Fruit fly (Drosophila melanogaster) whole organism, prepupa: ENCODE results near the gene brwl.

Source experiments
- Blimp-1 ChIP-seq: fragments of 200-800 bp; sonication (Bioruptor generic); optimal IDR thresholded peaks from 3 replicates; lab custom pipeline; 2017; ENCODE audit warnings: missing biosample characterization, missing genetic modification characterization, mild to moderate bottlenecking, moderate library complexity, missing genetic modification reagents
- CG10669 ChIP-seq: fragments of 200-800 bp; sonication (Bioruptor generic); optimal IDR thresholded peaks from 3 replicates; lab custom pipeline; 2018; ENCODE audit warnings: missing biosample characterization, mild to moderate bottlenecking, missing genetic modification characterization, moderate library complexity
- CG11294 ChIP-seq: fragments of 200-800 bp; sonication (Bioruptor generic); IDR thresholded peaks from 2 replicates; pipeline ENCODE4 v1.3.6; 2022; ENCODE audit warnings: missing biosample characterization, missing genetic modification characterization
- CG11762 ChIP-seq: fragments of 200-800 bp; sonication (Bioruptor generic); optimal IDR thresholded peaks from 3 replicates; lab custom pipeline; 2016; ENCODE audit warnings: missing biosample characterization, missing genetic modification characterization; ENCODE audit not compliant: insufficient read depth
- CG15336 ChIP-seq: fragments of 200-800 bp; sonication (Bioruptor generic); IDR thresholded peaks from 2 replicates; pipeline ENCODE4 v1.3.6; 2022; ENCODE audit warnings: missing biosample characterization, missing genetic modification characterization
- CG1621 ChIP-seq: fragments of 200-800 bp; sonication (Bioruptor generic); optimal IDR thresholded peaks from 3 replicates; lab custom pipeline; 2018; ENCODE audit warnings: missing biosample characterization, mild to moderate bottlenecking, missing genetic modification characterization
- CG16779 ChIP-seq: fragments of 200-800 bp; sonication (Bioruptor generic); optimal IDR thresholded peaks from 3 replicates; lab custom pipeline; 2017; ENCODE audit warnings: missing biosample characterization, mild to moderate bottlenecking, missing genetic modification characterization
- CG31627 ChIP-seq: fragments of 200-800 bp; sonication (Bioruptor generic); optimal IDR thresholded peaks from 3 replicates; lab custom pipeline; 2016; ENCODE audit warnings: missing biosample characterization, missing genetic modification characterization
- CG34406 ChIP-seq: fragments of 200-800 bp; sonication (Bioruptor generic); optimal IDR thresholded peaks from 3 replicates; lab custom pipeline; 2016; ENCODE audit warnings: missing biosample characterization, missing genetic modification characterization
- CG6163 ChIP-seq: fragments of 200-800 bp; sonication (Bioruptor generic); IDR thresholded peaks from 3 replicates; pipeline ENCODE4 v1.3.6; 2022; ENCODE audit warnings: missing biosample characterization, missing genetic modification characterization
- CG6792 ChIP-seq: fragments of 200-800 bp; sonication (Bioruptor generic); optimal IDR thresholded peaks from 3 replicates; lab custom pipeline; 2016; ENCODE audit warnings: missing biosample characterization, missing genetic modification characterization
- CG6854 ChIP-seq: fragments of 200-800 bp; sonication (Bioruptor generic); optimal IDR thresholded peaks from 2 replicates; lab custom pipeline; 2017; ENCODE audit warnings: missing biosample characterization, mild to moderate bottlenecking, missing genetic modification characterization
- CG7368 ChIP-seq: fragments of 200-800 bp; sonication (Bioruptor generic); optimal IDR thresholded peaks from 3 replicates; lab custom pipeline; 2016; ENCODE audit warnings: missing biosample characterization, missing genetic modification characterization
- CG8119 ChIP-seq: fragments of 200-800 bp; sonication (Bioruptor generic); IDR thresholded peaks from 3 replicates; pipeline ENCODE4 v1.3.6; 2022; ENCODE audit warnings: missing biosample characterization, missing genetic modification characterization
- CG8319 ChIP-seq: fragments of 200-800 bp; sonication (Bioruptor generic); optimal IDR thresholded peaks from 3 replicates; lab custom pipeline; 2016; ENCODE audit warnings: missing biosample characterization, missing genetic modification characterization
- CG8632 ChIP-seq: fragments of 200-800 bp; sonication (Bioruptor generic); optimal IDR thresholded peaks from 3 replicates; lab custom pipeline; 2016; ENCODE audit warnings: missing biosample characterization, missing genetic modification characterization
- CG9139 ChIP-seq: fragments of 200-800 bp; sonication (Bioruptor generic); optimal IDR thresholded peaks from 3 replicates; lab custom pipeline; 2017; ENCODE audit warnings: missing biosample characterization, mild to moderate bottlenecking, missing genetic modification characterization
- Eip78C ChIP-seq: fragments of 200-800 bp; sonication (Bioruptor generic); peaks from one replicate; lab custom pipeline; 2016; ENCODE audit warnings: missing biosample characterization, missing genetic modification characterization
- Eip93F ChIP-seq: fragments of 200-800 bp; sonication (Bioruptor generic); optimal IDR thresholded peaks from 2 replicates; lab custom pipeline; 2016; ENCODE audit warnings: missing biosample characterization, mild to moderate bottlenecking, missing genetic modification characterization
- Ets21C ChIP-seq: fragments of 200-800 bp; sonication (Bioruptor generic); optimal IDR thresholded peaks from 3 replicates; lab custom pipeline; 2016; ENCODE audit warnings: missing biosample characterization, missing genetic modification characterization
- Ets96B ChIP-seq: fragments of 200-800 bp; optimal IDR thresholded peaks from 2 replicates; lab custom pipeline; 2019; ENCODE audit warnings: missing biosample characterization, mild to moderate bottlenecking, missing genetic modification characterization, moderate library complexity
- Hr39 ChIP-seq: fragments of 200-800 bp; sonication (Bioruptor generic); optimal IDR thresholded peaks from 2 replicates; lab custom pipeline; 2016; ENCODE audit warnings: missing biosample characterization, missing genetic modification characterization
- Lpt ChIP-seq: fragments of 200-800 bp; sonication (Bioruptor generic); optimal IDR thresholded peaks from 3 replicates; lab custom pipeline; 2016; ENCODE audit warnings: missing biosample characterization, missing genetic modification characterization
- Smox ChIP-seq: fragments of 200-800 bp; sonication (Bioruptor generic); optimal IDR thresholded peaks from 3 replicates; lab custom pipeline; 2016; ENCODE audit warnings: missing biosample characterization, missing genetic modification characterization
- Sox102F ChIP-seq: fragments of 200-800 bp; sonication (Bioruptor generic); optimal IDR thresholded peaks from 2 replicates; lab custom pipeline; 2016; ENCODE audit warnings: missing biosample characterization, mild to moderate bottlenecking, missing genetic modification characterization
- Sox15 ChIP-seq: fragments of 200-800 bp; sonication (Bioruptor generic); optimal IDR thresholded peaks from 3 replicates; lab custom pipeline; 2016; ENCODE audit warnings: missing biosample characterization, missing genetic modification characterization
- cyc ChIP-seq: fragments of 200-800 bp; sonication (Bioruptor generic); optimal IDR thresholded peaks from 3 replicates; lab custom pipeline; 2016; ENCODE audit warnings: missing biosample characterization, missing genetic modification characterization
- eg ChIP-seq: fragments of 200-800 bp; sonication (Bioruptor generic); IDR thresholded peaks from 3 replicates; pipeline ENCODE4 v1.3.6; 2022; ENCODE audit warnings: missing biosample characterization, missing genetic modification characterization
- fd59A ChIP-seq: fragments of 200-800 bp; sonication (Bioruptor generic); optimal IDR thresholded peaks from 2 replicates; lab custom pipeline; 2017; ENCODE audit warnings: missing biosample characterization, mild to moderate bottlenecking, missing genetic modification characterization, missing genetic modification reagents
- fd85E ChIP-seq: fragments of 200-800 bp; sonication (Bioruptor generic); optimal IDR thresholded peaks from 3 replicates; lab custom pipeline; 2016; ENCODE audit warnings: missing biosample characterization, missing genetic modification characterization
- fkh ChIP-seq: fragments of 200-800 bp; sonication (Bioruptor generic); optimal IDR thresholded peaks from 3 replicates; lab custom pipeline; 2017; ENCODE audit warnings: missing biosample characterization, mild to moderate bottlenecking, missing genetic modification characterization, moderate library complexity
- net ChIP-seq: fragments of 200-800 bp; sonication (Bioruptor generic); optimal IDR thresholded peaks from 3 replicates; lab custom pipeline; 2016; ENCODE audit warnings: missing biosample characterization, missing genetic modification characterization
- pdm3 ChIP-seq: fragments of 200-800 bp; sonication (Bioruptor generic); optimal IDR thresholded peaks from 3 replicates; lab custom pipeline; 2016; ENCODE audit warnings: missing biosample characterization, missing genetic modification characterization
- salr ChIP-seq, 2 experiments: fragments of 200-800 bp; sonication (Bioruptor generic); optimal IDR thresholded peaks; 3 replicates each; lab custom pipeline; 2016 to 2018; ENCODE audit warnings: missing biosample characterization in 2 of 2, missing genetic modification characterization in 2 of 2, mild to moderate bottlenecking in 1 of 2
- spab ChIP-seq: fragments of 200-800 bp; sonication (Bioruptor generic); optimal IDR thresholded peaks from 2 replicates; lab custom pipeline; 2017; ENCODE audit warnings: missing biosample characterization, mild to moderate bottlenecking, missing genetic modification characterization, missing genetic modification reagents
- svp ChIP-seq: fragments of 200-800 bp; sonication (Bioruptor generic); peaks from one replicate; lab custom pipeline; 2016; ENCODE audit warnings: missing biosample characterization, missing genetic modification characterization
- topi ChIP-seq: fragments of 200-800 bp; sonication (Bioruptor generic); optimal IDR thresholded peaks from 3 replicates; lab custom pipeline; 2016; ENCODE audit warnings: missing biosample characterization, missing genetic modification characterization

The brwl gene

DNA sequence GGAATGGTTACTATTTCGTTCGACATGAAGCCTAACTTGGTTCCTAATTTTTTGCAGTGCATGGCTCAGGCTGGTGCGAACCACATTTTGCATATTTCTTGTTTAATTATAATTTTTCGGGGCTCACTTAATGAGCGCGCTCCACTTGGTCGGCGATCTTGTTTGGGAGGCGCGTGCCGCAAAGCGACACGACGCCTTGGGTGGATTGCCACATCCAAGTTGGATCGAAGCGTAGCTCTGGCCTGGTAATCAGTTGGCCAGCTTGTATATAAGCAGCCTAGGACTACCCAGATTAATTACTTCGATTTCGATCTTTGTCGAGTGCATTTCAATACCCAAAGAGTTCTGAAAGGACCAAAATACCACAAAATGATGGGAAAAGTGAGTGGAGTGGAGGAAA lies 26.1 kb upstream of the brwl start, which contains the start of gene Cpr30B:
TSS of gene Cpr30B (plus strand) at position 301 of the 400 bp plus-strand sequence.
- TF ChIP-seq CG6854 (GFP tag; lab: Kevin White, UChicago) (no peak), topi (GFP tag; lab: Kevin White, UChicago) (no peak), eg (GFP tag; lab: Robert Waterston, UW) (0 out of 3 replicates have a peak, but pooled peaks have one; percentile 9), CG15336 (GFP tag; lab: Robert Waterston, UW) (no peak), Sox15 (no peak), Eip78C (no peak)

DNA sequence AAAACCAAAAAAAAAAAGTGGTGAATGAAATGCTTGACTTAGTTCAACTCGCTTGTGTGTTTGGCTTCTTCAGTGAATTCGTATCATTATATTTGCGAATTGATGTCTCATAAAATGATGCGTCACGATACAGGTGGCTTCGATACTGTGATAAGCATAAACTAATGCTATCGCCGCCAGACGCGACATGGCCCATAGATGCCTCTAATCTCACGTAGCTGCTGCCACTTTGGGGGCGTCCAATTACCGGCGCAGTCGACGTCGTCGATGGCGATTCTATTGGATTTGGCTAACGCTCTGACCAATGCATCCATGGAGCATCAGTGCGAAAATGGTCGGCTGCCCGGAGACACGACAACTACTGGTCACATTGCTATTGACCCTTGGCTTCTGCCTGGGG lies 24.8 kb upstream of the brwl start, which contains the start of gene CG13113:
TSS of gene CG13113 (plus strand) at position 301 of the 400 bp plus-strand sequence.
- TF ChIP-seq cyc (GFP tag; lab: Kevin White, UChicago) (no peak), CG11762 (no peak)

DNA sequence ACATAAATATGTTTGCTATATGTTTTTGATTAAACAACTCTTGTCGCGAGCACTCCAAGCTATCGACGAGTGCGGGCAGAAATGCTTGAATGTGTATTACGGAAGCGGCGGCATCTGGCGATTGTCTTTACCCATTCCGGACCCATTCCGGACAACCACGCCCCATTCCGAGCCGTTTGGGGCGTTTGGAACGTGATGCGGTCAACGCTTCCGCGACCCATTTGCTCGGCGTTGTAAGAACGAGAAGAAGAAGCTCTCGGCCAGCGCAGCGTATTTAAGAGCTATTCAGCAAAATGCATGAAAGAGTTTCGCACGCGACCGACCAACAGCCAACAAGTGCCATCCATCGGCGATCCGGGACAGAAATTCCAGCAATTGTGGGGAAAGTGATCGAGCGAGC lies 23.2 kb upstream of the brwl start, which contains the start of gene CG13114:
TSS of gene CG13114 (plus strand) at position 301 of the 400 bp plus-strand sequence.
- TF ChIP-seq CG15336 (GFP tag; lab: Robert Waterston, UW) (no peak), net (GFP tag; lab: Kevin White, UChicago) (no peak), CG31627 (GFP tag; lab: Kevin White, UChicago) (no peak), CG6854 (GFP tag; lab: Kevin White, UChicago) (no peak), CG34406 (GFP tag; lab: Kevin White, UChicago) (no peak), Smox (GFP tag; lab: Kevin White, UChicago) (no peak)
- TF ChIP-seq, all 60 proteins: peak for 0

DNA sequence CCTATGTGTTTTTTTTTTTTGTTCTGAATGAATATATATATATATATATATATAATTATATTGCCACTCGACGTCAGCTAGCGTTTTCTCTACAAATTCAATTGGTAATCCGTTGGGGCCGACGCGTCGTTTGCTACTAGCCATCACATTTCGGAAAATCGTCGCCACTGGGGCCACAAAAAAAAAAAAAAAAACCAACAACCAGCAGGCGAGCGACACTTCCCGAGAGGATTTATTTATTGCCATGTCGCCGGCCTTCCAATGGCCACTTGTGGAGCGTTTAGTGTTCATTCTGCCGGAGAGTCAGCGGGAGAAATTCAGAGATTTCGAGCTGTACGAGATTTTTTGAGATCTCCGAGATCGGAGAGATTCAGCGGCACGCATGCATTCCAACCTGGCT lies 17.8 kb upstream of the brwl start:
- TF ChIP-seq CG16779 (no peak), Ets96B (tag; lab: Kevin White, UChicago) (no peak), Sox102F (GFP tag; lab: Kevin White, UChicago) (no peak), CG8319 (GFP tag; lab: Kevin White, UChicago) (no peak), eg (GFP tag; lab: Robert Waterston, UW) (peak; percentile 56; the same call in 1 of the 3 replicates), CG15336 (GFP tag; lab: Robert Waterston, UW) (peak; percentile 64), cyc (GFP tag; lab: Kevin White, UChicago) (no peak)

dm6 chr2L:9557858-9558257 lies 10.8 kb upstream of the brwl start:
- TF ChIP-seq fkh (GFP tag; lab: Kevin White, UChicago) (no peak), spab (GFP tag; lab: Kevin White, UChicago) (no peak), CG10669 (GFP tag; lab: Kevin White, UChicago) (no peak), CG8119 (GFP tag; lab: Robert Waterston, UW) (no peak), Eip93F (GFP tag; lab: Kevin White, UChicago) (no peak), salr (GFP tag; optimal IDR thresholded peaks at IDR 0.05; lab: Kevin White, UChicago) (no peak), Ets21C (no peak), CG9139 (GFP tag; lab: Kevin White, UChicago) (no peak), CG1621 (tag; lab: Kevin White, UChicago) (no peak), Blimp-1 (GFP tag; lab: Kevin White, UChicago) (no peak), CG8632 (GFP tag; lab: Kevin White, UChicago) (no peak), Hr39 (GFP tag; lab: Kevin White, UChicago) (no peak), Smox (GFP tag; lab: Kevin White, UChicago) (no peak), CG7368 (GFP tag; lab: Kevin White, UChicago) (no peak)

DNA sequence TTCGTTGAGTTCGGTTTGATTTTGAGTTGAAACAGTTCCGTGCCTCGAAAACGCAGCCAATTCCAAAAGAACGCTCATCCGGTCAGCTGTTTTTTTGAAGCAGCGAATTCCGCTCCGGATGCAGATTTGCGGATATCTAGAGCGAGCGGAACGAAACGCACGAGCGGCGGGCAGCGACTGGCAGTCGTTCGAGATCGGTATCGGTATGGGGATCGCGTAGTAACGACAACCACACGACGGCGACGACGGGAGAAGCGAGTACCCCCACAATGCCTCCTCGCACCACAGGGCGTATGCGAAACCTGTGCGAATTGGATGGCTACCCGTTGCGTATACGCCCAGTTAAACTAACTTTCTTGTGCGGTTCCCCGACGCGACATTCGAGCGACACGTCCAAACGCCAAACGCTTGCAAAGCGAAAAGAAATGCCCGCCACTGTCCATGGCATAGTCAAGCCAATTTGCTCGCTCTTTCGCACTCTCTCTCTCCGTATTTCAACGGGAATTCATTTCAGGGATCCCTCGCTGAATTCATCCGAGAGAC lies 8.6 kb upstream of the brwl start:
- TF ChIP-seq CG15336 (GFP tag; lab: Robert Waterston, UW) (no peak), svp (no peak), CG11294 (GFP tag; lab: Robert Waterston, UW) (no peak), Eip93F (GFP tag; lab: Kevin White, UChicago) (no peak), CG8319 (GFP tag; lab: Kevin White, UChicago) (no peak), fd59A (GFP tag; lab: Kevin White, UChicago) (no peak), eg (GFP tag; lab: Robert Waterston, UW) (peak; percentile 27; the same call in 1 of the 3 replicates), fd85E (GFP tag; lab: Kevin White, UChicago) (no peak), CG10669 (GFP tag; lab: Kevin White, UChicago) (no peak), CG6163 (GFP tag; lab: Robert Waterston, UW) (0 out of 3 replicates have a peak, but pooled peaks have one; percentile 25), Eip78C (no peak), Lpt (GFP tag; lab: Kevin White, UChicago) (no peak), CG6792 (no peak), Ets21C (no peak), pdm3 (no peak)
